Fruit fly (Drosophila melanogaster) whole organism, embryonic: ENCODE data around the gene CG43389.

ENCODE experiments used
- Bgb ChIP-seq: fragments of 200-800 bp; sonication (Bioruptor generic); IDR thresholded peaks from 2 replicates; pipeline ENCODE4 v1.3.6; 2022; ENCODE audit warnings: missing biosample characterization, missing genetic modification characterization; ENCODE audit not compliant: partially characterized antibody
- Blimp-1 ChIP-seq: fragments of 200-800 bp; sonication (Bioruptor generic); optimal IDR thresholded peaks from 3 replicates; lab custom pipeline; 2018; ENCODE audit warnings: missing biosample characterization, missing genetic modification characterization, mild to moderate bottlenecking, moderate library complexity, missing genetic modification reagents
- CG11247 ChIP-seq: fragments of 200-800 bp; sonication (Bioruptor generic); IDR thresholded peaks from 2 replicates; pipeline ENCODE4 v1.3.6; 2022; ENCODE audit warnings: missing biosample characterization, missing genetic modification characterization
- CG11398 ChIP-seq: fragments of 200-800 bp; sonication (Bioruptor generic); optimal IDR thresholded peaks from 2 replicates; lab custom pipeline; 2016; ENCODE audit warnings: missing biosample characterization, missing genetic modification characterization
- CG11560 ChIP-seq: fragments of 200-800 bp; sonication (Bioruptor generic); IDR thresholded peaks from 3 replicates; pipeline ENCODE4 v1.3.6; 2022; ENCODE audit warnings: missing biosample characterization, missing genetic modification characterization
- CG13123 ChIP-seq: fragments of 200-800 bp; sonication (Bioruptor generic); optimal IDR thresholded peaks from 2 replicates; lab custom pipeline; 2016; ENCODE audit warnings: missing biosample characterization, missing genetic modification characterization
- CG13287 ChIP-seq: fragments of 200-800 bp; sonication (Bioruptor generic); IDR thresholded peaks from 2 replicates; pipeline ENCODE4 v1.3.6; 2022; ENCODE audit warnings: missing biosample characterization, missing genetic modification characterization; ENCODE audit not compliant: partially characterized antibody
- CG15479 ChIP-seq: fragments of 200-800 bp; sonication (Bioruptor generic); optimal IDR thresholded peaks from 3 replicates; lab custom pipeline; 2019; ENCODE audit warnings: missing biosample characterization, mild to moderate bottlenecking, missing genetic modification characterization, moderate library complexity
- CG15601 ChIP-seq: fragments of 200-800 bp; sonication (Bioruptor generic); optimal IDR thresholded peaks from 3 replicates; lab custom pipeline; 2019; ENCODE audit warnings: missing biosample characterization, mild to moderate bottlenecking, missing genetic modification characterization, moderate library complexity
- CG17385 ChIP-seq: fragments of 200-800 bp; sonication (Bioruptor generic); optimal IDR thresholded peaks from 3 replicates; lab custom pipeline; 2018; ENCODE audit warnings: missing biosample characterization, mild to moderate bottlenecking, missing genetic modification characterization
- CG18011 ChIP-seq: fragments of 200-800 bp; sonication (Bioruptor generic); optimal IDR thresholded peaks from 2 replicates; lab custom pipeline; 2017; ENCODE audit warnings: missing biosample characterization, missing genetic modification characterization, mild to moderate bottlenecking, moderate library complexity, missing genotype
- CG2678 ChIP-seq: fragments of 200-800 bp; sonication (Bioruptor generic); optimal IDR thresholded peaks from 3 replicates; lab custom pipeline; 2019; ENCODE audit warnings: missing biosample characterization, mild to moderate bottlenecking, missing genetic modification characterization, moderate library complexity
- CG3838 ChIP-seq: fragments of 200-800 bp; sonication (Bioruptor generic); optimal IDR thresholded peaks from 3 replicates; lab custom pipeline; 2016; ENCODE audit warnings: missing biosample characterization, missing genetic modification characterization
- CG3995 ChIP-seq: fragments of 200-800 bp; sonication (Bioruptor generic); optimal IDR thresholded peaks from 3 replicates; lab custom pipeline; 2016; ENCODE audit warnings: missing biosample characterization, missing genetic modification characterization
- CG4404 ChIP-seq: fragments of 200-800 bp; sonication (Bioruptor generic); IDR thresholded peaks from 2 replicates; pipeline ENCODE4 v1.3.6; 2022; ENCODE audit warnings: missing biosample characterization, missing genetic modification characterization
- CG7745 ChIP-seq: fragments of 200-800 bp; sonication (Bioruptor generic); optimal IDR thresholded peaks from 2 replicates; lab custom pipeline; 2018; ENCODE audit warnings: missing biosample characterization, mild to moderate bottlenecking, missing genetic modification characterization, moderate library complexity
- CG7786 ChIP-seq: fragments of 200-800 bp; sonication (Bioruptor generic); optimal IDR thresholded peaks from 2 replicates; lab custom pipeline; 2016; ENCODE audit warnings: missing biosample characterization, missing genetic modification characterization
- CTCF ChIP-seq: fragments of 200-800 bp; sonication (Bioruptor generic); optimal IDR thresholded peaks from 2 replicates; lab custom pipeline; 2017; ENCODE audit warnings: missing biosample characterization, mild to moderate bottlenecking, missing genetic modification characterization, moderate library complexity
- Dek ChIP-seq: fragments of 200-800 bp; sonication (Bioruptor generic); optimal IDR thresholded peaks from 3 replicates; lab custom pipeline; 2019; ENCODE audit warnings: missing biosample characterization, mild to moderate bottlenecking, missing genetic modification characterization, moderate library complexity
- Dp ChIP-seq: fragments of 200-800 bp; sonication (Bioruptor generic); optimal IDR thresholded peaks from 2 replicates; lab custom pipeline; 2018; ENCODE audit warnings: missing biosample characterization, mild to moderate bottlenecking, missing genetic modification characterization, moderate library complexity
- Ets65A ChIP-seq: fragments of 200-800 bp; sonication (Bioruptor generic); peaks from one replicate; lab custom pipeline; 2016; ENCODE audit warnings: missing biosample characterization, missing genetic modification characterization
- Fer1 ChIP-seq: fragments of 200-800 bp; sonication (Bioruptor generic); optimal IDR thresholded peaks from 2 replicates; lab custom pipeline; 2017; ENCODE audit warnings: missing biosample characterization, mild to moderate bottlenecking, missing genetic modification characterization
- Med ChIP-seq: fragments of 200-800 bp; sonication (Bioruptor generic); peaks from one replicate; lab custom pipeline; 2016; ENCODE audit warnings: missing biosample characterization, missing genetic modification characterization, mild to moderate bottlenecking, inconsistent platforms, moderate library complexity
- Oaz ChIP-seq: fragments of 200-800 bp; sonication (Bioruptor generic); IDR thresholded peaks from 2 replicates; pipeline ENCODE4 v1.3.6; 2022; ENCODE audit warnings: missing biosample characterization, missing genetic modification characterization
- Optix ChIP-seq: fragments of 200-800 bp; sonication (Bioruptor generic); IDR thresholded peaks from 3 replicates; pipeline ENCODE4 v1.3.6; 2022; ENCODE audit warnings: missing biosample characterization, missing genetic modification characterization
- PHDP ChIP-seq: fragments of 200-800 bp; sonication (Bioruptor generic); optimal IDR thresholded peaks from 3 replicates; lab custom pipeline; 2018; ENCODE audit warnings: missing biosample characterization, mild to moderate bottlenecking, missing genetic modification characterization, moderate library complexity
- Pdp1 ChIP-seq, 2 experiments: fragments of 200-800 bp; sonication (Bioruptor generic); optimal IDR thresholded peaks; 3 replicates each; lab custom pipeline; 2016; ENCODE audit warnings: missing biosample characterization in 2 of 2, missing genetic modification characterization in 2 of 2, mild to moderate bottlenecking in 1 of 2, moderate library complexity in 1 of 2
- Sox102F ChIP-seq: fragments of 200-800 bp; sonication (Bioruptor generic); optimal IDR thresholded peaks from 2 replicates; lab custom pipeline; 2018; ENCODE audit warnings: missing biosample characterization, mild to moderate bottlenecking, missing genetic modification characterization, moderate library complexity
- Sry-β ChIP-seq: fragments of 200-800 bp; sonication (Bioruptor generic); optimal IDR thresholded peaks from 2 replicates; lab custom pipeline; 2018; ENCODE audit warnings: missing biosample characterization, mild to moderate bottlenecking, missing genetic modification characterization, moderate library complexity
- ase ChIP-seq: fragments of 200-800 bp; sonication (Bioruptor generic); IDR thresholded peaks from 3 replicates; pipeline ENCODE4 v1.3.6; 2022; ENCODE audit warnings: missing biosample characterization, missing genetic modification characterization
- chn ChIP-seq: fragments of 200-800 bp; sonication (Bioruptor generic); optimal IDR thresholded peaks from 2 replicates; lab custom pipeline; 2016; ENCODE audit warnings: missing biosample characterization, missing genetic modification characterization
- crp ChIP-seq, 2 experiments: fragments of 200-800 bp; sonication (Bioruptor generic); optimal IDR thresholded peaks; 2 replicates in 1 of 2; 3 replicates in 1 of 2; lab custom pipeline; 2017; ENCODE audit warnings: missing biosample characterization in 2 of 2, missing genetic modification characterization in 2 of 2, mild to moderate bottlenecking in 1 of 2, moderate library complexity in 1 of 2
- dati ChIP-seq: fragments of 200-800 bp; sonication (Bioruptor generic); IDR thresholded peaks from 2 replicates; pipeline ENCODE4 v1.3.6; 2022; ENCODE audit warnings: missing biosample characterization, missing genetic modification characterization
- dmrt99B ChIP-seq: fragments of 200-800 bp; sonication (Bioruptor generic); optimal IDR thresholded peaks from 2 replicates; lab custom pipeline; 2018; ENCODE audit warnings: missing biosample characterization, mild to moderate bottlenecking, missing genetic modification characterization, moderate library complexity
- fd3F ChIP-seq: fragments of 200-800 bp; sonication (Bioruptor generic); optimal IDR thresholded peaks from 2 replicates; lab custom pipeline; 2018; ENCODE audit warnings: missing biosample characterization, mild to moderate bottlenecking, missing genetic modification characterization, moderate library complexity
- gce ChIP-seq: fragments of 200-800 bp; sonication (Bioruptor generic); IDR thresholded peaks from 3 replicates; pipeline ENCODE4 v1.3.6; 2022; ENCODE audit warnings: missing biosample characterization, missing genetic modification characterization
- gem ChIP-seq: fragments of 200-800 bp; sonication (Bioruptor generic); optimal IDR thresholded peaks from 2 replicates; lab custom pipeline; 2019; ENCODE audit warnings: missing biosample characterization, mild to moderate bottlenecking, missing genetic modification characterization, moderate library complexity
- ham ChIP-seq: fragments of 200-800 bp; sonication (Bioruptor generic); IDR thresholded peaks from 2 replicates; pipeline ENCODE4 v1.3.6; 2022; ENCODE audit warnings: missing biosample characterization, missing genetic modification characterization
- lbe ChIP-seq: fragments of 200-800 bp; sonication (Bioruptor generic); optimal IDR thresholded peaks from 2 replicates; lab custom pipeline; 2016; ENCODE audit warnings: missing biosample characterization, mild to moderate bottlenecking, missing genetic modification characterization
- oc ChIP-seq: fragments of 200-800 bp; sonication (Bioruptor generic); optimal IDR thresholded peaks from 2 replicates; lab custom pipeline; 2018; ENCODE audit warnings: missing biosample characterization, mild to moderate bottlenecking, missing genetic modification characterization, moderate library complexity
- org-1 ChIP-seq: fragments of 200-800 bp; sonication (Bioruptor generic); optimal IDR thresholded peaks from 2 replicates; lab custom pipeline; 2017; ENCODE audit warnings: missing biosample characterization, missing genetic modification characterization
- otp ChIP-seq: fragments of 200-800 bp; sonication (Bioruptor generic); IDR thresholded peaks from 3 replicates; pipeline ENCODE4, ENCODE4 v1.3.6; 2022; ENCODE audit warnings: missing biosample characterization, missing genetic modification characterization
- phol ChIP-seq: fragments of 200-800 bp; sonication (Bioruptor generic); optimal IDR thresholded peaks from 3 replicates; lab custom pipeline; 2018; ENCODE audit warnings: missing biosample characterization, mild to moderate bottlenecking, missing genetic modification characterization, moderate library complexity
- pzg ChIP-seq: fragments of 200-800 bp; sonication (Bioruptor generic); optimal IDR thresholded peaks from 3 replicates; lab custom pipeline; 2018; ENCODE audit warnings: missing biosample characterization, mild to moderate bottlenecking, missing genetic modification characterization, moderate library complexity
- sens ChIP-seq: fragments of 200-800 bp; sonication (Bioruptor generic); peaks from one replicate; lab custom pipeline; 2016; ENCODE audit warnings: missing biosample characterization, missing genetic modification characterization
- trem ChIP-seq: fragments of 200-800 bp; optimal IDR thresholded peaks from 3 replicates; lab custom pipeline; 2019; ENCODE audit warnings: missing biosample characterization, mild to moderate bottlenecking, missing genetic modification characterization, moderate library complexity
- z ChIP-seq: fragments of 200-800 bp; sonication (Bioruptor generic); IDR thresholded peaks from 3 replicates; pipeline ENCODE4 v1.3.6; 2022; ENCODE audit warnings: missing biosample characterization, missing genetic modification characterization

The CG43389 gene

dm6 chr3L:3268161-3268560 is 20.3 kb downstream of the CG43389 start, which contains the start of gene CG34265:
TSS of gene CG34265 (plus strand) at chr3L:3268461.
- TF ChIP-seq CG7745 (tag; lab: Kevin White, UChicago) (no peak), CG17385 (GFP tag; lab: Kevin White, UChicago) (no peak), pzg (GFP tag; lab: Kevin White, UChicago) (no peak), Sry-β (GFP tag; lab: Kevin White, UChicago) (no peak), dati (GFP tag; lab: Robert Waterston, UW) (no peak), org-1 (GFP tag; lab: Kevin White, UChicago) (no peak), CG3995 (GFP tag; lab: Kevin White, UChicago) (no peak), CG11398 (GFP tag; lab: Kevin White, UChicago) (no peak), fd3F (no peak), CG18011 (no peak), CG7786 (no peak), ase (GFP tag; lab: Robert Waterston, UW) (no peak), Oaz (GFP tag; lab: Robert Waterston, UW) (no peak), chn (no peak), CG15479 (GFP tag; lab: Kevin White, UChicago) (no peak)

- TF ChIP-seq CTCF, result peak; percentile 35
- TF ChIP-seq Ets65A (GFP tag; lab: Kevin White, UChicago), result peak; percentile 12
- TF ChIP-seq lbe (GFP tag; lab: Kevin White, UChicago), result no peak
- peak; percentile 10 for TF ChIP-seq Blimp-1
These were observed 22.9 kb downstream of the CG43389 start, which contains the start of gene CG14960 for dm6 chr3L:3270736-3271135. TSS of gene CG14960 (plus strand) at chr3L:3271036.

dm6 chr3L:3274463-3275177 is 26.8 kb downstream of the CG43389 start:
- TF ChIP-seq CG3838 (GFP tag; lab: Kevin White, UChicago) (no peak), Med (no peak), Blimp-1 (peak; percentile 92), phol (tag; lab: Kevin White, UChicago) (peak; percentile 17), CG11560 (no peak), CG2678 (peak; percentile 2), PHDP (tag; lab: Kevin White, UChicago) (no peak), Optix (GFP tag; lab: Robert Waterston, UW) (no peak), CG4404 (GFP tag; lab: Robert Waterston, UW) (no peak), Sox102F (peak; percentile 37), dmrt99B (tag; lab: Kevin White, UChicago) (peak; percentile 13), Dek (tag; lab: Kevin White, UChicago) (no peak), sens (GFP tag; lab: Kevin White, UChicago) (peak; percentile 70), oc (peak; percentile 24), gem (peak; percentile 16), otp (GFP tag; lab: Robert Waterston, UW) (no peak), CG13123 (GFP tag; lab: Kevin White, UChicago) (no peak), Fer1 (GFP tag; lab: Kevin White, UChicago) (no peak)

- TF ChIP-seq Bgb (GFP tag; lab: Robert Waterston, UW), result peak; percentile 23; the same call in 1 of the 2 replicates
- peak; percentile 62; the same call in 1 of the 2 replicates for TF ChIP-seq CG13287
- TF ChIP-seq crp (GFP tag; optimal IDR thresholded peaks at IDR 0.05; lab: Kevin White, UChicago), result no peak
- peak; percentile 83 for TF ChIP-seq z (GFP tag; lab: Robert Waterston, UW)
- no peak for TF ChIP-seq gce (GFP tag; lab: Robert Waterston, UW)
- TF ChIP-seq trem (tag; lab: Kevin White, UChicago), result peak; percentile 16
- TF ChIP-seq CG15601 (tag; lab: Kevin White, UChicago), result peak; percentile 3
- no peak for TF ChIP-seq ham (GFP tag; lab: Robert Waterston, UW)
- TF ChIP-seq CG11247, result peak; percentile 95
- TF ChIP-seq Pdp1 (GFP tag; optimal IDR thresholded peaks at IDR 0.05; lab: Kevin White, UChicago), result peak in 1 of 2 experiments; percentile 26
- peak; percentile 58 for TF ChIP-seq CTCF
- peak; percentile 8 for TF ChIP-seq Dp (GFP tag; lab: Kevin White, UChicago)
- no peak for TF ChIP-seq Sox102F
These were observed 29.1 kb downstream of the CG43389 start for dm6 chr3L:3276930-3277329.
